Worm (Caenorhabditis elegans) whole organism, L4 larva: ENCODE results near the gene Y43F8B.3.
A peak's percentile ranks its signal among the peaks of the same experiment; 100 is the strongest.

Source experiments
- F37D6.2 ChIP-seq: sonication (generic microtip); optimal IDR thresholded peaks from 2 replicates; lab custom pipeline; 2016; ENCODE audit warnings: mild to moderate bottlenecking, missing genetic modification characterization, missing compliant biosample characterization
- F44E2.7 ChIP-seq: fragments of 200-800 bp; sonication (Bioruptor generic); IDR thresholded peaks from 2 replicates; pipeline ENCODE4 v2.1.2; 2022; ENCODE audit warnings: missing genetic modification characterization, missing compliant biosample characterization
- T20F7.1 ChIP-seq: fragments of 200-800 bp; sonication (Bioruptor generic); optimal IDR thresholded peaks from 2 replicates; lab custom pipeline; 2018; ENCODE audit warnings: mild to moderate bottlenecking, missing genetic modification characterization, missing compliant biosample characterization
- T26A8.4 ChIP-seq: fragments of 200-800 bp; sonication (Bioruptor generic); IDR thresholded peaks from 2 replicates; pipeline ENCODE4 v1.3.6; 2022; ENCODE audit warnings: missing genetic modification characterization, missing compliant biosample characterization
- Y48G9A.11 ChIP-seq: fragments of 200-800 bp; sonication (Bioruptor generic); IDR thresholded peaks from 2 replicates; pipeline ENCODE4 v1.3.6; 2022; ENCODE audit warnings: missing genetic modification reagents, missing genetic modification characterization, missing compliant biosample characterization
- Y75B8A.6 ChIP-seq: fragments of 200-800 bp; sonication (Bioruptor generic); IDR thresholded peaks from 2 replicates; pipeline ENCODE4 v1.3.6; 2022; ENCODE audit warnings: missing genetic modification reagents, missing genetic modification characterization, missing compliant biosample characterization
- ZK337.2 ChIP-seq: fragments of 200-800 bp; sonication (Bioruptor generic); IDR thresholded peaks from 2 replicates; pipeline ENCODE4 v1.3.6; 2022; ENCODE audit warnings: missing genetic modification reagents, missing genetic modification characterization, missing compliant biosample characterization
- ZK546.5 ChIP-seq, 2 experiments: sonication (generic microtip); optimal IDR thresholded peaks; 2 replicates each; lab custom pipeline; 2017; ENCODE audit warnings: missing biosample characterization in 2 of 2, missing genetic modification characterization in 2 of 2
- ama-1 ChIP-seq: fragments of 150-350 bp; optimal IDR thresholded peaks from 2 replicates; lab custom pipeline; 2014; ENCODE audit warnings: inconsistent platforms, mixed read lengths
- arid-1 ChIP-seq: fragments of 200-800 bp; sonication (Bioruptor generic); conservative IDR thresholded peaks from 2 replicates; pipeline ENCODE4 v1.3.6; 2022; ENCODE audit warnings: missing genetic modification reagents, missing genetic modification characterization, missing compliant biosample characterization
- attf-4 ChIP-seq: sonication (generic microtip); optimal IDR thresholded peaks from 3 replicates; lab custom pipeline; 2017; ENCODE audit warnings: missing biosample characterization, missing genetic modification characterization
- ceh-20 ChIP-seq: fragments of 200-800 bp; sonication (Bioruptor generic); IDR thresholded peaks from 2 replicates; pipeline ENCODE4 v1.3.6; 2022; ENCODE audit warnings: missing genetic modification reagents, missing genetic modification characterization, missing compliant biosample characterization
- ceh-82 ChIP-seq: sonication (generic microtip); optimal IDR thresholded peaks from 2 replicates; lab custom pipeline; 2017; ENCODE audit warnings: missing biosample characterization, missing genetic modification characterization
- ces-1 ChIP-seq: fragments of 150-350 bp; sonication (generic microtip); optimal IDR thresholded peaks from 4 replicates; lab custom pipeline; 2014; ENCODE audit warnings: missing biosample characterization, missing genetic modification reagents, missing genetic modification characterization
- daf-16 ChIP-seq, 3 experiments: sonication (generic microtip); optimal IDR thresholded peaks; 2 replicates each; lab custom pipeline; 2016 to 2017; ENCODE audit warnings: missing genetic modification characterization in 3 of 3, missing genetic modification reagents in 3 of 3, mild to moderate bottlenecking in 2 of 3, missing compliant biosample characterization in 2 of 3, missing biosample characterization in 1 of 3, moderate library complexity in 1 of 3
- duxl-1 ChIP-seq: sonication (generic microtip); optimal IDR thresholded peaks from 2 replicates; lab custom pipeline; 2016; ENCODE audit warnings: mild to moderate bottlenecking, missing genetic modification characterization, moderate library complexity, missing compliant biosample characterization; ENCODE audit not compliant: poor library complexity
- egl-27 ChIP-seq: sonication (generic microtip); optimal IDR thresholded peaks from 3 replicates; lab custom pipeline; 2017; ENCODE audit warnings: missing biosample characterization, missing genetic modification reagents, missing genetic modification characterization
- egl-43 ChIP-seq: fragments of 200-800 bp; sonication (Bioruptor generic); IDR thresholded peaks from 2 replicates; pipeline ENCODE4 v1.3.6; 2022; ENCODE audit warnings: missing genetic modification reagents, missing genetic modification characterization, missing compliant biosample characterization
- fkh-10 ChIP-seq: fragments of 150-350 bp; optimal IDR thresholded peaks from 2 replicates; lab custom pipeline; 2014; ENCODE audit warnings: missing biosample characterization, missing genetic modification reagents, missing genetic modification characterization
- hlh-30 ChIP-seq: sonication (generic microtip); optimal IDR thresholded peaks from 2 replicates; lab custom pipeline; 2017; ENCODE audit warnings: antibody characterized with exemption, mild to moderate bottlenecking, missing genetic modification characterization, missing compliant biosample characterization; ENCODE audit not compliant: insufficient read depth
- hmg-1.1 ChIP-seq: fragments of 200-800 bp; sonication (Bioruptor generic); IDR thresholded peaks from 2 replicates; pipeline ENCODE4 v1.3.6; 2022; ENCODE audit warnings: missing genetic modification reagents, missing genetic modification characterization, missing compliant biosample characterization
- jun-1 ChIP-seq: fragments of 150-350 bp; optimal IDR thresholded peaks from 2 replicates; lab custom pipeline; 2014; ENCODE audit warnings: missing biosample characterization, missing genetic modification reagents, missing genetic modification characterization
- lin-13 ChIP-seq: fragments of 150-350 bp; optimal IDR thresholded peaks from 2 replicates; lab custom pipeline; 2014; ENCODE audit warnings: missing biosample characterization, missing genetic modification reagents, missing genetic modification characterization
- lin-38 ChIP-seq: fragments of 200-800 bp; sonication (Bioruptor generic); IDR thresholded peaks from 2 replicates; pipeline ENCODE4 v1.3.6; 2022; ENCODE audit warnings: missing genetic modification reagents, missing genetic modification characterization, missing compliant biosample characterization
- lin-39 ChIP-seq: fragments of 150-350 bp; optimal IDR thresholded peaks from 2 replicates; lab custom pipeline; 2014; ENCODE audit warnings: missing biosample characterization, missing genetic modification reagents, missing genetic modification characterization
- lir-3 ChIP-seq: sonication (generic microtip); optimal IDR thresholded peaks from 2 replicates; lab custom pipeline; 2016; ENCODE audit warnings: mild to moderate bottlenecking, missing genetic modification characterization, missing compliant biosample characterization
- madf-5 ChIP-seq, 2 experiments: fragments of 200-800 bp; sonication (Bioruptor generic); IDR thresholded peaks; 2 replicates each; pipeline ENCODE4 v1.3.6; 2022; ENCODE audit warnings: missing compliant biosample characterization in 2 of 2, missing genetic modification characterization in 2 of 2
- mdt-29 ChIP-seq: fragments of 200-800 bp; sonication (Bioruptor generic); IDR thresholded peaks from 2 replicates; pipeline ENCODE4 v1.3.6; 2022; ENCODE audit warnings: missing genetic modification reagents, missing genetic modification characterization, missing compliant biosample characterization
- nhr-10 ChIP-seq: fragments of 150-350 bp; optimal IDR thresholded peaks from 2 replicates; lab custom pipeline; 2014; ENCODE audit warnings: missing biosample characterization, missing genetic modification characterization
- nhr-102 ChIP-seq: sonication (generic microtip); optimal IDR thresholded peaks from 2 replicates; lab custom pipeline; 2016; ENCODE audit warnings: mild to moderate bottlenecking, missing genetic modification characterization, moderate library complexity, missing compliant biosample characterization
- nhr-111 ChIP-seq: fragments of 200-800 bp; sonication (Bioruptor generic); optimal IDR thresholded peaks from 2 replicates; lab custom pipeline; 2018; ENCODE audit warnings: mild to moderate bottlenecking, missing genetic modification characterization, missing compliant biosample characterization
- nhr-28 ChIP-seq: fragments of 150-350 bp; optimal IDR thresholded peaks from 2 replicates; lab custom pipeline; 2014; ENCODE audit warnings: missing biosample characterization, missing genetic modification characterization
- nhr-41 ChIP-seq: fragments of 200-800 bp; sonication (Bioruptor generic); IDR thresholded peaks from 2 replicates; pipeline ENCODE4 v1.3.6; 2022; ENCODE audit warnings: missing genetic modification reagents, missing genetic modification characterization, missing compliant biosample characterization
- nhr-42 ChIP-seq: fragments of 200-800 bp; sonication (Bioruptor generic); IDR thresholded peaks from 2 replicates; pipeline ENCODE4 v1.3.6; 2022; ENCODE audit warnings: missing genetic modification characterization, missing compliant biosample characterization
- nhr-48 ChIP-seq: sonication (generic microtip); optimal IDR thresholded peaks from 2 replicates; lab custom pipeline; 2016; ENCODE audit warnings: mild to moderate bottlenecking, missing genetic modification characterization, missing compliant biosample characterization
- nhr-6 ChIP-seq: fragments of 150-350 bp; optimal IDR thresholded peaks from 2 replicates; lab custom pipeline; 2014; ENCODE audit warnings: missing biosample characterization, missing genetic modification characterization
- nhr-76 ChIP-seq: fragments of 150-350 bp; optimal IDR thresholded peaks from 2 replicates; lab custom pipeline; 2014; ENCODE audit warnings: missing biosample characterization, missing genetic modification characterization
- pha-4 ChIP-seq, 2 experiments: fragments of 150-350 bp in 1 of 2; fragments of 200-800 bp in 1 of 2; sonication (Bioruptor generic) in 1 of 2; IDR thresholded peaks in 1 of 2; optimal IDR thresholded peaks in 1 of 2; 2 replicates each; pipeline versions ENCODE4 v1.3.6 to Lab custom; 2014 to 2022; ENCODE audit warnings: missing genetic modification characterization in 2 of 2, missing genetic modification reagents in 2 of 2, missing biosample characterization in 1 of 2, missing compliant biosample characterization in 1 of 2
- saeg-2 ChIP-seq: fragments of 200-800 bp; sonication (Bioruptor generic); IDR thresholded peaks from 2 replicates; pipeline ENCODE4 v1.3.6; 2022; ENCODE audit warnings: missing genetic modification reagents, missing genetic modification characterization, missing compliant biosample characterization
- snpc-4 ChIP-seq: fragments of 150-350 bp; optimal IDR thresholded peaks from 2 replicates; lab custom pipeline; 2014; ENCODE audit warnings: missing biosample characterization, missing genetic modification characterization
- tag-97 ChIP-seq: fragments of 200-800 bp; sonication (Bioruptor generic); IDR thresholded peaks from 2 replicates; pipeline ENCODE4 v1.3.6; 2022; ENCODE audit warnings: missing genetic modification characterization, missing compliant biosample characterization
- tra-1 ChIP-seq: fragments of 200-800 bp; sonication (Bioruptor generic); IDR thresholded peaks from 2 replicates; pipeline ENCODE4 v1.3.6; 2022; ENCODE audit warnings: missing genetic modification reagents, missing genetic modification characterization, missing compliant biosample characterization
- unc-130 ChIP-seq: sonication (generic microtip); optimal IDR thresholded peaks from 2 replicates; lab custom pipeline; 2016; ENCODE audit warnings: missing genetic modification reagents, missing genetic modification characterization, missing compliant biosample characterization
- unc-62 ChIP-seq, 3 experiments: fragments of 150-350 bp in 1 of 3; sonication (generic microtip); optimal IDR thresholded peaks in 2 of 3; peaks in 1 of 3; 1 replicate in 1 of 3; 2 replicates in 2 of 3; lab custom pipeline; 2014 to 2017; ENCODE audit warnings: missing biosample characterization in 3 of 3, missing genetic modification characterization in 3 of 3, missing genetic modification reagents in 3 of 3, missing genotype in 1 of 3
- vab-7 ChIP-seq: fragments of 200-800 bp; sonication (Bioruptor generic); IDR thresholded peaks from 2 replicates; pipeline ENCODE4 v1.3.6; 2022; ENCODE audit warnings: missing genetic modification reagents, missing genetic modification characterization, missing compliant biosample characterization
- zag-1 ChIP-seq: fragments of 150-350 bp; optimal IDR thresholded peaks from 2 replicates; lab custom pipeline; 2014; ENCODE audit warnings: missing biosample characterization, missing genetic modification characterization
- zip-11 ChIP-seq: fragments of 200-800 bp; sonication (Bioruptor generic); IDR thresholded peaks from 2 replicates; pipeline ENCODE4 v1.3.6; 2022; ENCODE audit warnings: missing genetic modification characterization, missing compliant biosample characterization
- zip-2 ChIP-seq: fragments of 150-350 bp; optimal IDR thresholded peaks from 2 replicates; lab custom pipeline; 2014; ENCODE audit warnings: missing biosample characterization, missing genetic modification characterization
- ztf-7 ChIP-seq: fragments of 150-350 bp; optimal IDR thresholded peaks from 2 replicates; lab custom pipeline; 2014; ENCODE audit warnings: missing biosample characterization, missing genetic modification characterization

Gene Y43F8B.3

ce11 chrV:19522551-19523137 lies 19.7 kb downstream of the Y43F8B.3 start (continued):
- TF ChIP-seq vab-7 (GFP tag; lab: Robert Waterston, UW): peak; percentile 44; the same call in 1 of the 2 replicates
- peak; percentile 83 for TF ChIP-seq nhr-6 (tag; lab: Kevin White, UChicago)
- peak; percentile 92 for TF ChIP-seq hmg-1.1 (GFP tag; lab: Robert Waterston, UW)
- TF ChIP-seq fkh-10 (GFP tag; lab: Kevin White, UChicago): peak; percentile 40
- no peak for TF ChIP-seq zip-11 (GFP tag; lab: Robert Waterston, UW)
- TF ChIP-seq daf-16 (GFP tag; optimal IDR thresholded peaks at IDR 0.05; lab: Kevin White, UChicago): no peak
- TF ChIP-seq daf-16 (tag; optimal IDR thresholded peaks at IDR 0.05; lab: Kevin White, UChicago): peak; percentile 65
- no peak for TF ChIP-seq nhr-111 (GFP tag; lab: Kevin White, UChicago)
- no peak for TF ChIP-seq unc-130 (GFP tag; lab: Kevin White, UChicago)
- TF ChIP-seq pha-4 (GFP tag; IDR thresholded peaks at IDR 0.05; lab: Robert Waterston, UW): peak; percentile 23; the same call in 1 of the 2 replicates
- no peak for TF ChIP-seq pha-4 (tag; optimal IDR thresholded peaks at IDR 0.05; lab: Kevin White, UChicago)
- no peak for TF ChIP-seq ZK546.5 (tag; optimal IDR thresholded peaks at IDR 0.05; lab: Kevin White, UChicago)
- TF ChIP-seq lin-39 (tag; lab: Kevin White, UChicago): no peak
- peak; percentile 96 for TF ChIP-seq nhr-48 (tag; lab: Kevin White, UChicago)
- TF ChIP-seq T26A8.4 (GFP tag; lab: Robert Waterston, UW): peak; percentile 88
- TF ChIP-seq lin-13 (GFP tag; lab: Kevin White, UChicago): peak; percentile 65
- TF ChIP-seq lin-38 (GFP tag; lab: Robert Waterston, UW): peak; percentile 57
- TF ChIP-seq ZK337.2 (GFP tag; lab: Robert Waterston, UW): no peak
- TF ChIP-seq attf-4 (tag; lab: Kevin White, UChicago): no peak
- peak; percentile 80 for TF ChIP-seq nhr-10
- TF ChIP-seq ceh-82 (tag; lab: Kevin White, UChicago): no peak
- TF ChIP-seq nhr-42: peak; percentile 69
- peak; percentile 69 for TF ChIP-seq duxl-1
- peak; percentile 32; the same call in 1 of the 2 replicates for TF ChIP-seq nhr-41
- peak; percentile 88 for TF ChIP-seq hlh-30 (tag; lab: Kevin White, UChicago)
- TF ChIP-seq ama-1 (lab: Kevin White, UChicago): peak; percentile 84
- TF ChIP-seq T20F7.1 (GFP tag; lab: Kevin White, UChicago): peak; percentile 49
- peak; percentile 70 for TF ChIP-seq jun-1 (tag; lab: Kevin White, UChicago)
- peak; percentile 21 for TF ChIP-seq ztf-7 (tag; lab: Kevin White, UChicago)
- no peak for TF ChIP-seq ces-1 (GFP tag; lab: Kevin White, UChicago)
- TF ChIP-seq mdt-29 (GFP tag; lab: Robert Waterston, UW): peak; percentile 96
- TF ChIP-seq nhr-28 (tag; lab: Kevin White, UChicago): peak; percentile 77
- TF ChIP-seq unc-62 (GFP tag; optimal IDR thresholded peaks at IDR 0.05 in 1 of 2; lab: Kevin White, UChicago): peak in 1 of 2 experiments; percentile 94
- no peak for TF ChIP-seq unc-62 (tag; optimal IDR thresholded peaks at IDR 0.05; lab: Kevin White, UChicago)
- peak; percentile 56; the same call in 1 of the 2 replicates for TF ChIP-seq arid-1 (GFP tag; lab: Robert Waterston, UW)
- TF ChIP-seq egl-27: no peak
- peak; percentile 9; the same call in 1 of the 2 replicates for TF ChIP-seq Y48G9A.11 (GFP tag; lab: Robert Waterston, UW)
- TF ChIP-seq egl-43: peak; percentile 79; the same call in 1 of the 2 replicates
- TF ChIP-seq snpc-4 (tag; lab: Kevin White, UChicago): no peak
- TF ChIP-seq zip-2 (tag; lab: Kevin White, UChicago): no peak
- TF ChIP-seq Y75B8A.6 (GFP tag; lab: Robert Waterston, UW): no peak
- no peak for TF ChIP-seq lir-3
- no peak for TF ChIP-seq zag-1
- TF ChIP-seq nhr-76 (tag; lab: Kevin White, UChicago): no peak
- TF ChIP-seq tag-97: no peak
- peak; percentile 92 for TF ChIP-seq tra-1
- peak; percentile 91 for TF ChIP-seq saeg-2 (GFP tag; lab: Robert Waterston, UW)
- TF ChIP-seq nhr-102 (tag; lab: Kevin White, UChicago): peak; percentile 68
- TF ChIP-seq ceh-20 (GFP tag; lab: Robert Waterston, UW): peak; percentile 98
- no peak for TF ChIP-seq F44E2.7 (GFP tag; lab: Robert Waterston, UW)
- peak; percentile 60 for TF ChIP-seq F37D6.2 (tag; lab: Kevin White, UChicago)
- TF ChIP-seq madf-5 (GFP tag; IDR thresholded peaks at IDR 0.05; lab: Robert Waterston, UW): 0 out of 4 replicates have a peak, but pooled peaks have one; percentile 20 to 34
